Worm (Caenorhabditis elegans) whole organism, young adult: ENCODE measurements around the gene pro-1.
A peak's percentile ranks its signal among the peaks of the same experiment; 100 is the strongest.

ENCODE experiments used
- B0336.3 ChIP-seq: fragments of 200-800 bp; sonication (Bioruptor generic); IDR thresholded peaks from 2 replicates; pipeline ENCODE4 v1.3.6; 2022; ENCODE audit warnings: missing genetic modification characterization, missing compliant biosample characterization
- C17E4.6 ChIP-seq: fragments of 200-800 bp; sonication (Bioruptor generic); IDR thresholded peaks from 2 replicates; pipeline ENCODE4 v1.3.6; 2022; ENCODE audit warnings: missing genetic modification reagents, missing genetic modification characterization, missing compliant biosample characterization
- F22D6.2 ChIP-seq: sonication (generic microtip); optimal IDR thresholded peaks from 2 replicates; lab custom pipeline; 2016; ENCODE audit warnings: mild to moderate bottlenecking, missing genetic modification characterization, missing compliant biosample characterization
- F33H1.4 ChIP-seq: fragments of 200-800 bp; sonication (Bioruptor generic); IDR thresholded peaks from 2 replicates; pipeline ENCODE4 v1.3.6; 2022; ENCODE audit warnings: missing genetic modification reagents, missing genetic modification characterization, missing compliant biosample characterization
- F49E8.2 ChIP-seq: sonication (generic microtip); optimal IDR thresholded peaks from 3 replicates; lab custom pipeline; 2017; ENCODE audit warnings: missing genetic modification characterization, mild to moderate bottlenecking, missing compliant biosample characterization, antibody characterized with exemption, moderate library complexity; ENCODE audit not compliant: insufficient read depth
- F52B5.7 ChIP-seq: sonication (generic microtip); optimal IDR thresholded peaks from 2 replicates; lab custom pipeline; 2016; ENCODE audit warnings: mild to moderate bottlenecking, missing genetic modification characterization, missing compliant biosample characterization
- F57A8.1 ChIP-seq: fragments of 200-800 bp; sonication (Bioruptor generic); optimal IDR thresholded peaks from 2 replicates; lab custom pipeline; 2018; ENCODE audit warnings: mild to moderate bottlenecking, missing genetic modification characterization, moderate library complexity, missing compliant biosample characterization
- K11D2.4 ChIP-seq: fragments of 200-800 bp; sonication (Bioruptor generic); IDR thresholded peaks from 2 replicates; pipeline ENCODE4 v1.3.6; 2022; ENCODE audit warnings: missing genetic modification reagents, missing genetic modification characterization, missing compliant biosample characterization
- T07F8.4 ChIP-seq: sonication (generic microtip); optimal IDR thresholded peaks from 2 replicates; lab custom pipeline; 2016; ENCODE audit warnings: mild to moderate bottlenecking, missing genetic modification characterization, moderate library complexity, missing compliant biosample characterization
- Y53G8AR.9 ChIP-seq: fragments of 200-800 bp; sonication (Bioruptor generic); conservative IDR thresholded peaks from 2 replicates; pipeline ENCODE4 v1.3.6; 2022; ENCODE audit warnings: missing genetic modification reagents, missing genetic modification characterization, missing compliant biosample characterization
- Y56A3A.18 ChIP-seq: fragments of 200-800 bp; sonication (Bioruptor generic); IDR thresholded peaks from 2 replicates; pipeline ENCODE4 v1.3.6; 2022; ENCODE audit warnings: missing genetic modification reagents, missing genetic modification characterization, missing compliant biosample characterization
- Y95B8A.8 ChIP-seq: fragments of 200-800 bp; sonication (Bioruptor generic); IDR thresholded peaks from 2 replicates; pipeline ENCODE4 v1.3.6; 2022; ENCODE audit warnings: missing genetic modification reagents, missing genetic modification characterization, missing compliant biosample characterization
- aptf-3 ChIP-seq: fragments of 200-800 bp; sonication (Bioruptor generic); IDR thresholded peaks from 2 replicates; pipeline ENCODE4 v1.3.6; 2022; ENCODE audit warnings: missing genetic modification characterization, missing compliant biosample characterization
- atf-7 ChIP-seq: sonication (generic microtip); optimal IDR thresholded peaks from 2 replicates; lab custom pipeline; 2017; ENCODE audit warnings: mild to moderate bottlenecking, missing genetic modification characterization, missing compliant biosample characterization
- athp-1 ChIP-seq: sonication (generic microtip); optimal IDR thresholded peaks from 2 replicates; lab custom pipeline; 2017; ENCODE audit warnings: mild to moderate bottlenecking, missing genetic modification characterization, missing compliant biosample characterization
- attf-6 ChIP-seq: fragments of 200-800 bp; sonication (Bioruptor generic); IDR thresholded peaks from 2 replicates; pipeline ENCODE4 v1.3.6; 2022; ENCODE audit warnings: missing genetic modification reagents, missing genetic modification characterization, missing compliant biosample characterization
- ccch-3 ChIP-seq: fragments of 200-800 bp; sonication (Bioruptor generic); optimal IDR thresholded peaks from 2 replicates; lab custom pipeline; 2018; ENCODE audit warnings: mild to moderate bottlenecking, missing genetic modification characterization, missing compliant biosample characterization
- cebp-2 ChIP-seq: fragments of 200-800 bp; sonication (Bioruptor generic); IDR thresholded peaks from 2 replicates; pipeline ENCODE4 v1.3.6; 2022; ENCODE audit warnings: missing genetic modification characterization, missing compliant biosample characterization
- ceh-40 ChIP-seq: fragments of 200-800 bp; sonication (Bioruptor generic); IDR thresholded peaks from 2 replicates; pipeline ENCODE4 v1.3.6; 2022; ENCODE audit warnings: missing genetic modification characterization, missing compliant biosample characterization
- ceh-91 ChIP-seq: fragments of 200-800 bp; sonication (Bioruptor generic); IDR thresholded peaks from 2 replicates; pipeline ENCODE4 v1.3.6; 2022; ENCODE audit warnings: missing genetic modification reagents, missing genetic modification characterization, missing compliant biosample characterization
- chd-7 ChIP-seq: sonication (generic microtip); optimal IDR thresholded peaks from 2 replicates; lab custom pipeline; 2016; ENCODE audit warnings: mild to moderate bottlenecking, missing genetic modification characterization, moderate library complexity, missing compliant biosample characterization
- die-1 ChIP-seq: sonication (generic microtip); optimal IDR thresholded peaks from 2 replicates; lab custom pipeline; 2016; ENCODE audit warnings: missing genotype, mild to moderate bottlenecking, missing genetic modification characterization, missing compliant biosample characterization
- dpff-1 ChIP-seq: sonication (generic microtip); optimal IDR thresholded peaks from 2 replicates; lab custom pipeline; 2017; ENCODE audit warnings: mild to moderate bottlenecking, missing genetic modification characterization, missing compliant biosample characterization
- efl-1 ChIP-seq: fragments of 150-350 bp; optimal IDR thresholded peaks from 2 replicates; lab custom pipeline; 2014; ENCODE audit warnings: missing biosample characterization, missing genetic modification reagents, missing genetic modification characterization
- egrh-3 ChIP-seq: fragments of 200-800 bp; sonication (Bioruptor generic); IDR thresholded peaks from 2 replicates; pipeline ENCODE4 v1.3.6; 2022; ENCODE audit warnings: missing genetic modification reagents, missing genetic modification characterization, missing compliant biosample characterization
- ets-4 ChIP-seq: fragments of 200-800 bp; sonication (Bioruptor generic); optimal IDR thresholded peaks from 2 replicates; lab custom pipeline; 2018; ENCODE audit warnings: mild to moderate bottlenecking, missing genetic modification characterization, missing compliant biosample characterization
- fkh-3 ChIP-seq: sonication (generic microtip); optimal IDR thresholded peaks from 2 replicates; lab custom pipeline; 2016; ENCODE audit warnings: mild to moderate bottlenecking, missing genetic modification characterization, missing compliant biosample characterization
- gei-17 ChIP-seq: fragments of 200-800 bp; sonication (Bioruptor generic); optimal IDR thresholded peaks from 2 replicates; lab custom pipeline; 2018; ENCODE audit warnings: mild to moderate bottlenecking, missing genetic modification characterization, missing compliant biosample characterization
- hmg-1.2 ChIP-seq: fragments of 200-800 bp; sonication (Bioruptor generic); IDR thresholded peaks from 2 replicates; pipeline ENCODE4 v1.3.6; 2022; ENCODE audit warnings: missing genetic modification reagents, missing genetic modification characterization, missing compliant biosample characterization
- let-526 ChIP-seq: fragments of 200-800 bp; sonication (Bioruptor generic); IDR thresholded peaks from 2 replicates; pipeline ENCODE4 v1.3.6; 2022; ENCODE audit warnings: missing genetic modification reagents, missing genetic modification characterization, missing compliant biosample characterization
- let-607 ChIP-seq, 2 experiments: fragments of 200-800 bp in 1 of 2; sonication (Bioruptor generic) in 1 of 2; sonication (generic microtip) in 1 of 2; optimal IDR thresholded peaks; 2 replicates each; lab custom pipeline; 2016 to 2018; ENCODE audit warnings: mild to moderate bottlenecking in 2 of 2, missing compliant biosample characterization in 2 of 2, missing genetic modification characterization in 2 of 2, moderate library complexity in 2 of 2, missing genotype in 1 of 2
- lir-1 ChIP-seq: fragments of 200-800 bp; sonication (Bioruptor generic); conservative IDR thresholded peaks from 2 replicates; pipeline ENCODE4 v1.3.6; 2022; ENCODE audit warnings: missing genetic modification reagents, missing genetic modification characterization, missing compliant biosample characterization
- lsl-1 ChIP-seq: fragments of 200-800 bp; sonication (Bioruptor generic); optimal IDR thresholded peaks from 2 replicates; lab custom pipeline; 2018; ENCODE audit warnings: mild to moderate bottlenecking, missing genetic modification characterization, moderate library complexity, missing compliant biosample characterization
- lsy-27 ChIP-seq: sonication (generic microtip); optimal IDR thresholded peaks from 2 replicates; lab custom pipeline; 2017; ENCODE audit warnings: missing genetic modification characterization, mild to moderate bottlenecking, missing compliant biosample characterization, antibody characterized with exemption, missing genotype, borderline replicate concordance; ENCODE audit not compliant: insufficient read depth
- madf-10 ChIP-seq: sonication (generic microtip); optimal IDR thresholded peaks from 2 replicates; lab custom pipeline; 2016; ENCODE audit warnings: mild to moderate bottlenecking, missing genetic modification characterization, missing compliant biosample characterization
- madf-3 ChIP-seq: fragments of 200-800 bp; sonication (Bioruptor generic); IDR thresholded peaks from 2 replicates; pipeline ENCODE4 v1.3.6; 2022; ENCODE audit warnings: missing genetic modification reagents, missing genetic modification characterization, missing compliant biosample characterization
- mes-4 ChIP-seq: sonication (generic microtip); optimal IDR thresholded peaks from 2 replicates; lab custom pipeline; 2016; ENCODE audit warnings: missing genotype, missing genetic modification characterization, missing compliant biosample characterization
- mxl-1 ChIP-seq: sonication (generic microtip); optimal IDR thresholded peaks from 2 replicates; lab custom pipeline; 2016; ENCODE audit warnings: missing genetic modification characterization, missing compliant biosample characterization
- nhr-120 ChIP-seq: fragments of 200-800 bp; sonication (Bioruptor generic); IDR thresholded peaks from 2 replicates; pipeline ENCODE4 v1.3.6; 2022; ENCODE audit warnings: missing genetic modification characterization, missing compliant biosample characterization
- nhr-179 ChIP-seq: sonication (generic microtip); optimal IDR thresholded peaks from 2 replicates; lab custom pipeline; 2016; ENCODE audit warnings: mild to moderate bottlenecking, missing genetic modification characterization, missing compliant biosample characterization
- pha-4 ChIP-seq: fragments of 150-350 bp; sonication (generic microtip); optimal IDR thresholded peaks from 2 replicates; lab custom pipeline; 2014; ENCODE audit warnings: missing biosample characterization, missing genetic modification reagents, missing genetic modification characterization
- sdz-38 ChIP-seq: sonication (generic microtip); optimal IDR thresholded peaks from 2 replicates; lab custom pipeline; 2016; ENCODE audit warnings: missing genotype, missing genetic modification characterization, missing compliant biosample characterization
- snpc-1.1 ChIP-seq: sonication (generic microtip); optimal IDR thresholded peaks from 2 replicates; lab custom pipeline; 2017; ENCODE audit warnings: missing genetic modification characterization, mild to moderate bottlenecking, missing compliant biosample characterization, antibody characterized with exemption, moderate library complexity, missing genotype, missing genetic modification reagents; ENCODE audit not compliant: insufficient read depth
- somi-1 ChIP-seq: fragments of 200-800 bp; sonication (Bioruptor generic); optimal IDR thresholded peaks from 2 replicates; lab custom pipeline; 2018; ENCODE audit warnings: mild to moderate bottlenecking, missing genetic modification characterization, missing compliant biosample characterization
- tbx-9 ChIP-seq: sonication (generic microtip); optimal IDR thresholded peaks from 2 replicates; lab custom pipeline; 2016; ENCODE audit warnings: borderline replicate concordance, missing genetic modification characterization, inconsistent platforms, missing compliant biosample characterization
- unc-62 ChIP-seq: fragments of 150-350 bp; optimal IDR thresholded peaks from 2 replicates; lab custom pipeline; 2014; ENCODE audit warnings: missing biosample characterization, missing genetic modification reagents, missing genetic modification characterization
- xnd-1 ChIP-seq: sonication (generic microtip); optimal IDR thresholded peaks from 2 replicates; lab custom pipeline; 2016; ENCODE audit warnings: missing genotype, missing genetic modification reagents, missing genetic modification characterization, missing compliant biosample characterization
- zfh-2 ChIP-seq: fragments of 200-800 bp; sonication (Bioruptor generic); conservative IDR thresholded peaks from 2 replicates; pipeline ENCODE4 v1.3.6; 2022; ENCODE audit warnings: missing genetic modification reagents, missing genetic modification characterization, missing compliant biosample characterization
- ztf-22 ChIP-seq: fragments of 200-800 bp; sonication (Bioruptor generic); optimal IDR thresholded peaks from 2 replicates; lab custom pipeline; 2018; ENCODE audit warnings: mild to moderate bottlenecking, missing genetic modification characterization, moderate library complexity, missing compliant biosample characterization
- ztf-26 ChIP-seq: sonication (generic microtip); optimal IDR thresholded peaks from 2 replicates; lab custom pipeline; 2017; ENCODE audit warnings: missing genetic modification characterization, missing compliant biosample characterization

The pro-1 gene

ce11 chrII:10558962-10559415 is 17.2 kb upstream of the pro-1 start (continued):
- no peak for TF ChIP-seq nhr-120 (GFP tag; lab: Robert Waterston, UW)
- no peak for TF ChIP-seq unc-62 (GFP tag; lab: Kevin White, UChicago)
- no peak for TF ChIP-seq snpc-1.1 (tag; lab: Kevin White, UChicago)
- TF ChIP-seq aptf-3 (GFP tag; lab: Robert Waterston, UW) = no peak
- no peak for TF ChIP-seq xnd-1 (tag; lab: Kevin White, UChicago)
- TF ChIP-seq F57A8.1 (GFP tag; lab: Kevin White, UChicago) = no peak
- TF ChIP-seq Y95B8A.8 (GFP tag; lab: Robert Waterston, UW) = 0 out of 2 replicates have a peak, but pooled peaks have one; percentile 24
- TF ChIP-seq lsy-27 (tag; lab: Kevin White, UChicago) = no peak
- TF ChIP-seq let-607 (tag; optimal IDR thresholded peaks at IDR 0.05; lab: Kevin White, UChicago) = no peak
- TF ChIP-seq lir-1 (GFP tag; lab: Robert Waterston, UW) = peak; percentile 51; the same call in 1 of the 2 replicates
- TF ChIP-seq chd-7 = peak; percentile 38
- TF ChIP-seq madf-3 (GFP tag; lab: Robert Waterston, UW) = no peak
- TF ChIP-seq Y53G8AR.9 (GFP tag; lab: Robert Waterston, UW) = no peak
- no peak for TF ChIP-seq F22D6.2 (tag; lab: Kevin White, UChicago)
- no peak for TF ChIP-seq mxl-1
- TF ChIP-seq ceh-91 = no peak
- no peak for TF ChIP-seq mes-4 (tag; lab: Kevin White, UChicago)
- TF ChIP-seq lsl-1 (GFP tag; lab: Kevin White, UChicago) = no peak
- TF ChIP-seq hmg-1.2 (GFP tag; lab: Robert Waterston, UW) = peak; percentile 62
- no peak for TF ChIP-seq dpff-1 (tag; lab: Kevin White, UChicago)
- no peak for TF ChIP-seq tbx-9
- TF ChIP-seq C17E4.6 (GFP tag; lab: Robert Waterston, UW) = no peak
- no peak for TF ChIP-seq efl-1 (GFP tag; lab: Kevin White, UChicago)
- TF ChIP-seq madf-10 = no peak
- TF ChIP-seq athp-1 = no peak
- TF ChIP-seq ets-4 (GFP tag; lab: Kevin White, UChicago) = no peak
- TF ChIP-seq K11D2.4 (GFP tag; lab: Robert Waterston, UW) = peak; percentile 85
- TF ChIP-seq cebp-2 (GFP tag; lab: Robert Waterston, UW) = no peak
- TF ChIP-seq ceh-40 (GFP tag; lab: Robert Waterston, UW) = no peak
- no peak; the same call in 1 of the 2 replicates for TF ChIP-seq B0336.3
- peak; percentile 44 for TF ChIP-seq ztf-26
- TF ChIP-seq fkh-3 (tag; lab: Kevin White, UChicago) = no peak
- TF ChIP-seq gei-17 (GFP tag; lab: Kevin White, UChicago) = no peak
- TF ChIP-seq F52B5.7 (tag; lab: Kevin White, UChicago) = peak; percentile 2
- TF ChIP-seq egrh-3 (GFP tag; lab: Robert Waterston, UW) = no peak
- no peak for TF ChIP-seq T07F8.4 (tag; lab: Kevin White, UChicago)
- TF ChIP-seq ccch-3 = no peak
- TF ChIP-seq Y56A3A.18 = no peak
- TF ChIP-seq F49E8.2 (tag; lab: Kevin White, UChicago) = no peak
- TF ChIP-seq zfh-2 (GFP tag; lab: Robert Waterston, UW) = peak; percentile 78
- no peak for TF ChIP-seq let-526
- no peak for TF ChIP-seq sdz-38 (tag; lab: Kevin White, UChicago)
- TF ChIP-seq atf-7 (tag; lab: Kevin White, UChicago) = no peak
- peak; percentile 43 for TF ChIP-seq somi-1 (GFP tag; lab: Kevin White, UChicago)
- no peak for TF ChIP-seq die-1 (tag; lab: Kevin White, UChicago)
- TF ChIP-seq pha-4 (tag; lab: Kevin White, UChicago) = no peak
- no peak for TF ChIP-seq ztf-22
- TF ChIP-seq attf-6 = no peak
- TF ChIP-seq nhr-179 (tag; lab: Kevin White, UChicago) = no peak
- TF ChIP-seq F33H1.4 (GFP tag; lab: Robert Waterston, UW) = no peak
